Fruit fly (Drosophila melanogaster) whole organism, wandering third instar larva: ENCODE measurements around the gene Prm.

Source experiments
- Abd-B ChIP-seq: fragments of >200 bp; optimal IDR thresholded peaks from 2 replicates; lab custom pipeline; 2017; ENCODE audit warnings: missing biosample characterization, missing genetic modification characterization
- CG32264 ChIP-seq: fragments of 200-800 bp; sonication (Bioruptor generic); optimal IDR thresholded peaks from 2 replicates; lab custom pipeline; 2016; ENCODE audit warnings: missing biosample characterization, missing genetic modification characterization
- CG9705 ChIP-seq: fragments of 200-800 bp; sonication (Bioruptor generic); optimal IDR thresholded peaks from 2 replicates; lab custom pipeline; 2018; ENCODE audit warnings: missing biosample characterization, mild to moderate bottlenecking, missing genetic modification characterization
- CrebA ChIP-seq: fragments of 200-800 bp; sonication (Bioruptor generic); optimal IDR thresholded peaks from 2 replicates; lab custom pipeline; 2016; ENCODE audit warnings: missing biosample characterization, mild to moderate bottlenecking, missing genetic modification characterization, borderline replicate concordance
- Dfd ChIP-seq: fragments of >200 bp; optimal IDR thresholded peaks from 2 replicates; lab custom pipeline; 2017; ENCODE audit warnings: missing biosample characterization, missing genetic modification characterization
- Dif ChIP-seq: fragments of 200-275, 200-300 bp; sonication (Bioruptor generic); optimal IDR thresholded peaks from 2 replicates; lab custom pipeline; 2018; ENCODE audit warnings: missing biosample characterization, missing genetic modification characterization; ENCODE audit not compliant: partially characterized antibody
- GATAd ChIP-seq: sonication (Bioruptor generic); optimal IDR thresholded peaks from 2 replicates; lab custom pipeline; 2016; ENCODE audit warnings: missing biosample characterization, missing genetic modification characterization
- HLH106 ChIP-seq: fragments of 200-800 bp; optimal IDR thresholded peaks from 3 replicates; lab custom pipeline; 2019; ENCODE audit warnings: missing biosample characterization, mild to moderate bottlenecking, missing genetic modification characterization, moderate library complexity
- Hnf4 ChIP-seq: fragments of 200-800 bp; sonication (Bioruptor generic); optimal IDR thresholded peaks from 2 replicates; lab custom pipeline; 2016; ENCODE audit warnings: missing biosample characterization, mild to moderate bottlenecking, missing genetic modification characterization
- Hr78 ChIP-seq: fragments of >200 bp; optimal IDR thresholded peaks from 2 replicates; lab custom pipeline; 2017; ENCODE audit warnings: missing biosample characterization, missing genetic modification characterization
- Hr83 ChIP-seq: fragments of 200-300 bp; sonication (Bioruptor generic); optimal IDR thresholded peaks from 2 replicates; lab custom pipeline; 2016; ENCODE audit warnings: missing biosample characterization, mild to moderate bottlenecking, missing genetic modification characterization, moderate library complexity; ENCODE audit not compliant: poor library complexity, severe bottlenecking
- Jra ChIP-seq: sonication (Bioruptor generic); optimal IDR thresholded peaks from 2 replicates; lab custom pipeline; 2016; ENCODE audit warnings: missing biosample characterization, missing genetic modification characterization
- Mio ChIP-seq: sonication (Bioruptor generic); optimal IDR thresholded peaks from 2 replicates; lab custom pipeline; 2016; ENCODE audit warnings: missing biosample characterization, missing genetic modification characterization
- Myc ChIP-seq: fragments of >200 bp; optimal IDR thresholded peaks from 2 replicates; lab custom pipeline; 2017
- N ChIP-seq: fragments of >200 bp; optimal IDR thresholded peaks from 2 replicates; lab custom pipeline; 2018; ENCODE audit warnings: missing biosample characterization, missing external identifiers, missing genetic modification characterization
- OdsH ChIP-seq: fragments of 200-800 bp; sonication (Bioruptor generic); optimal IDR thresholded peaks from 2 replicates; lab custom pipeline; 2016; ENCODE audit warnings: missing biosample characterization, mild to moderate bottlenecking, missing genetic modification characterization
- Rel ChIP-seq, 2 experiments: fragments of 200-800 bp; sonication (Bioruptor generic) in 1 of 2; optimal IDR thresholded peaks; 2 replicates in 1 of 2; 3 replicates in 1 of 2; lab custom pipeline; 2016 to 2019; ENCODE audit warnings: mild to moderate bottlenecking in 2 of 2, missing biosample characterization in 2 of 2, missing genetic modification characterization in 2 of 2, moderate library complexity in 1 of 2
- Sp1 ChIP-seq: fragments of 200-800 bp; sonication (Bioruptor generic); optimal IDR thresholded peaks from 3 replicates; lab custom pipeline; 2019; ENCODE audit warnings: missing biosample characterization, mild to moderate bottlenecking, missing genetic modification characterization, moderate library complexity
- Vsx2 ChIP-seq: fragments of 200-300, 225-300 bp; sonication (Bioruptor generic); optimal IDR thresholded peaks from 2 replicates; lab custom pipeline; 2018; ENCODE audit warnings: missing biosample characterization, missing genetic modification characterization; ENCODE audit not compliant: partially characterized antibody
- br ChIP-seq: fragments of 200-800 bp; sonication (Bioruptor generic); optimal IDR thresholded peaks from 2 replicates; lab custom pipeline; 2016; ENCODE audit warnings: missing biosample characterization, missing genetic modification characterization
- brk ChIP-seq: fragments of 200-800 bp; sonication (Bioruptor generic); optimal IDR thresholded peaks from 2 replicates; lab custom pipeline; 2016; ENCODE audit warnings: missing biosample characterization, mild to moderate bottlenecking, missing genetic modification characterization
- dl ChIP-seq, 2 experiments: fragments of 175-275, 200-275 bp in 1 of 2; fragments of 200-275 bp in 1 of 2; sonication (Bioruptor generic); optimal IDR thresholded peaks; lab custom pipeline; 2018; ENCODE audit warnings: mild to moderate bottlenecking in 2 of 2, missing biosample characterization in 2 of 2, missing genetic modification characterization in 2 of 2, moderate library complexity in 2 of 2; ENCODE audit not compliant: partially characterized antibody in 2 of 2, insufficient read depth in 1 of 2
- dmrt93B ChIP-seq: fragments of 200-800 bp; sonication (Bioruptor generic); optimal IDR thresholded peaks from 2 replicates; lab custom pipeline; 2018; ENCODE audit warnings: missing biosample characterization, mild to moderate bottlenecking, missing genetic modification characterization
- dsf ChIP-seq: sonication (Bioruptor generic); optimal IDR thresholded peaks from 2 replicates; lab custom pipeline; 2016; ENCODE audit warnings: missing biosample characterization, missing genetic modification characterization, borderline replicate concordance
- ey ChIP-seq: fragments of 200-800 bp; sonication (Bioruptor generic); optimal IDR thresholded peaks from 2 replicates; lab custom pipeline; 2016; ENCODE audit warnings: missing biosample characterization, missing genetic modification characterization
- foxo ChIP-seq, 2 experiments: fragments of 200-800 bp; sonication (Bioruptor generic); optimal IDR thresholded peaks; 2 replicates in 1 of 2; 3 replicates in 1 of 2; lab custom pipeline; 2016 to 2017; ENCODE audit warnings: missing biosample characterization in 2 of 2, missing genetic modification characterization in 2 of 2
- fru ChIP-seq: fragments of 200-800 bp; sonication (Bioruptor generic); optimal IDR thresholded peaks from 3 replicates; lab custom pipeline; 2016; ENCODE audit warnings: missing biosample characterization, mild to moderate bottlenecking, missing genetic modification characterization
- h ChIP-seq: fragments of 200-800 bp; sonication (Bioruptor generic); optimal IDR thresholded peaks from 3 replicates; lab custom pipeline; 2016; ENCODE audit warnings: missing biosample characterization, mild to moderate bottlenecking, missing genetic modification characterization
- jim ChIP-seq: fragments of 175-275, 200-325 bp; sonication (Bioruptor generic); optimal IDR thresholded peaks from 2 replicates; lab custom pipeline; 2016; ENCODE audit warnings: missing biosample characterization, mild to moderate bottlenecking, missing genetic modification characterization
- lola ChIP-seq: fragments of >200 bp; optimal IDR thresholded peaks from 2 replicates; lab custom pipeline; 2017; ENCODE audit warnings: missing biosample characterization, missing genetic modification characterization
- pan ChIP-seq: fragments of >200 bp; optimal IDR thresholded peaks from 2 replicates; lab custom pipeline; 2017
- psq ChIP-seq: fragments of 200-800 bp; sonication (Bioruptor generic); optimal IDR thresholded peaks from 3 replicates; lab custom pipeline; 2017; ENCODE audit warnings: missing biosample characterization, mild to moderate bottlenecking, missing genetic modification characterization, moderate library complexity
- rgr ChIP-seq: fragments of 200-800 bp; sonication (Bioruptor generic); optimal IDR thresholded peaks from 3 replicates; lab custom pipeline; 2016; ENCODE audit warnings: missing biosample characterization, mild to moderate bottlenecking, missing genetic modification characterization
- sage ChIP-seq: fragments of 200-800 bp; sonication (Bioruptor generic); optimal IDR thresholded peaks from 2 replicates; lab custom pipeline; 2016; ENCODE audit warnings: missing biosample characterization, mild to moderate bottlenecking, missing genetic modification characterization
- sv ChIP-seq: fragments of 200-800 bp; sonication (Bioruptor generic); optimal IDR thresholded peaks from 3 replicates; lab custom pipeline; 2016; ENCODE audit warnings: missing biosample characterization, missing genetic modification characterization
- tai ChIP-seq: sonication (Bioruptor generic); optimal IDR thresholded peaks from 2 replicates; lab custom pipeline; 2016; ENCODE audit warnings: missing biosample characterization, missing genetic modification characterization
- usp ChIP-seq: fragments of >200 bp; optimal IDR thresholded peaks from 2 replicates; lab custom pipeline; 2017; ENCODE audit warnings: missing biosample characterization, missing genetic modification characterization
- woc ChIP-seq: sonication (Bioruptor generic); optimal IDR thresholded peaks from 2 replicates; lab custom pipeline; 2016; ENCODE audit warnings: missing biosample characterization, mild to moderate bottlenecking, missing genetic modification characterization

Gene Prm

DNA sequence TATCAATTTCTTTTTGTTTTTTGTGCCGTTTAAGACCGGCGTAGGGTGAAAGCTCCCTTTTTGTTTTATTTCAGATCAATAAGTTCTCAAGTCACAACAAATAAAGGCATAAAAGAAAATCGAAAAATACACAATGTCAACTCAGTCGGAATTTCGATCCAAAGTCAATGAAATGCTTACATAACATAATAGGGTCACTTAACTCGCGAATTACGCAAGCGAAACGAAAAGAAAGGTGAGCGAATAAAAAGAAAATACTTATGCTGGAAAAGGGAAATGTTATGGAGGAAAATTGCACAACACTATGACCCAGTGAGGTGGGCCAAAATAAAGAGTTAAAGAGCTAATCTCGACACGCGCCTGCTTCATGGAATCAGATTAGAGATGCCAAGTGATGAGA lies 49.2 kb downstream of the Prm start:
- no peak for TF ChIP-seq HLH106
- no peak for TF ChIP-seq dmrt93B (GFP tag; lab: Kevin White, UChicago)
- TF ChIP-seq Myc (lab: Kevin White, UChicago) = no peak

DNA sequence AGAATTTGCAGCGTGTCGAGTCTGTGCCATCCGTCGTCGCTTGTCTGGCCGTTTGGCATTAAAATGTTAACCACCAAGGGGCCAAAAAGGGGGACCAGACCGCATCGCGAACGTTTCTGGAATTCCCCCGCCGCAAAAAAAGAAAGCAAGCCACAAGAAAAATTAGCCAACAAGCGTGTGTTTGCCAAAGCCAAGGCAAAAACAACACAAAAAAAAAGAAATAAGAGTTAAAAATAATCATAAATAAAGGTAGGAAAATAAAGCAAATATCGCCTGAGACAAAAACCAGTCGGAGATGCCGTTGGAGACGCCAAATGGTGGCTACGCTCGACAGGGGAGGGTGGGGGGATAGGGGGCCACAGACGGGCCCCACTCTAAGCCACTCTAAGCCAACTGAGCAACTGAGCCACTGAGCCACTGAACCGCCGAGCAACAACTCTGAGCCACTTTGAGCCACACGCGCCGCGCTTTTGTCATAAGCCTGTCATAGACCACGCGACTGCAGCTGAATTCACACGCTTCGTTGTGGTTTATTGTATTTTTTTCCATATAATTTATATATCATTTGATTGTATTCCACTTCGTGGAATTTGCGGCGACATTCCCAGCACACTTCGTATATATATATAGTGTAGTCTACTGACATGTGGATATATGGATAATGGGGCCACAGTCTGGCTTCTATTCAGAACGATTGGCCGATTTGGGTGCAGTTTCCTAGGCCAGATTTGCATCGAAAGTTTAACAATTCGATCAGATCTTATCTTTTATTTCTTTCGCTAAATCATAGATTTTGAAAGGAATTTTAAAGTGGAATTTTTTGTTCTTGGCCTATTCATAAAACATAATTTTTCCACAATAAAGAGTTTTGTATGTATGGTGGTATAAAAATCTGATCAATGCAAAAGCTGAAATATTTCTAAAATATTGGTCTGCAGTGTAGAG lies 51.3 kb downstream of the Prm start:
- TF ChIP-seq lola (GFP tag; lab: Kevin White, UChicago) (no peak), Vsx2 (GFP tag; lab: Kevin White, UChicago) (no peak), Rel (GFP tag; optimal IDR thresholded peaks at IDR 0.05; lab: Kevin White, UChicago) (no peak), Rel (tag; optimal IDR thresholded peaks at IDR 0.05; lab: Kevin White, UChicago) (peak; percentile 69)
- TF ChIP-seq, all 38 proteins: peak for 1

DNA sequence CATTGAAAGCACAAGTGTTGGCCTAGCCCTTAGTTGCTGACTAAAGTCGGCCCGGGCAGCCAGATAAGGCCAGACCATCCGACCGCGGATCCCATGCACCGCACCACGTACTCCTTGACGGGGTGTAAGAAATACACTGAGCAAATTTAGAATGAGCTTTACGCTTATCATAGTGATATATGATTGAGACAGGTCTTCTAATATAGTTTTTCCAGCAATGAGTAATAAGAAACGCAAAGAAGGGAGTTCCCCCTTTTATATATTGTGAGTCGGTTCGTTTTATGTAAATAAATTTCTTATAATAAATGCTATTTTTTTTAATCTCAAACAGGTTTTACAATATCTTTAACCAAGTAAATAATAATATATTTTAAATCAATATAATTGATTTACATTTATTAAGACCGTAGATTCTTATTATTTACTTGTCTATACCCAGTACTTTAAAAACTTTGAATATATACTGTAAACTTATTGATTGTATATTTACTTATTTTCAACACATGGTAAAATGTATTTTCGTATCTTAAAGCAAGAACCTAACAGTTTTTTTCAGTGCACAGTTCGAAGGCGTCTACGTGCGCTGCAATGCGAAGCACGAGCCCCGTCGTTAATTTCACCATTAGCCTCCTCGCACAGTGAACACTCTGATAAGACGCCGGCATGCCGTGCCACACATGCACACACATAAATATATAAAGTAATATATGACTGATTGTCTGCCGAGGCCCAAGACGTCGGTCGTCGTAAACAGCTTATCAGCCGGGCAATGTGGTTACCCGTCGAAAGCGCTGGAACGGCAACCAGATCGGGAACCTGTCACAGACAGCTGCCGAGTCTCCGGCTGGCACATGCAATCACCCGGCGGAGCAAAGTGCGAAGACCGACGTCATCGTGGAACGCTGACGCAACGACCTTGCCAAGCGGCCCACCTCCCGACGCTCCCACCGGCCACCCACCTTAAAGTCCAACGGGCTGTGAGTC lies 52.9 kb downstream of the Prm start:
- TF ChIP-seq Abd-B (GFP tag; lab: Kevin White, UChicago) (no peak), fru (peak; percentile 31), jim (GFP tag; lab: Kevin White, UChicago) (no peak), sage (GFP tag; lab: Kevin White, UChicago) (peak; percentile 37), sv (GFP tag; lab: Kevin White, UChicago) (no peak), Mio (GFP tag; lab: Kevin White, UChicago) (no peak), foxo (GFP tag; optimal IDR thresholded peaks at IDR 0.05; lab: Kevin White, UChicago) (peak in 1 of 2 experiments; percentile 75), dsf (no peak), ey (GFP tag; lab: Kevin White, UChicago) (peak; percentile 27), rgr (GFP tag; lab: Kevin White, UChicago) (peak; percentile 42), psq (peak; percentile 77), Hr83 (GFP tag; lab: Kevin White, UChicago) (peak; percentile 64), woc (GFP tag; lab: Kevin White, UChicago) (peak; percentile 31), OdsH (peak; percentile 45), Vsx2 (GFP tag; lab: Kevin White, UChicago) (no peak), CG9705 (GFP tag; lab: Kevin White, UChicago) (no peak), lola (GFP tag; lab: Kevin White, UChicago) (no peak), tai (GFP tag; lab: Kevin White, UChicago) (peak; percentile 22), Sp1 (peak; percentile 64), Dif (GFP tag; lab: Kevin White, UChicago) (no peak), Hnf4 (peak; percentile 81), brk (GFP tag; lab: Kevin White, UChicago) (peak; percentile 34), HLH106 (peak; percentile 65), CrebA (GFP tag; lab: Kevin White, UChicago) (peak; percentile 86), h (peak; percentile 86), GATAd (no peak), Dfd (no peak), Myc (lab: Kevin White, UChicago) (no peak), CG32264 (GFP tag; lab: Kevin White, UChicago) (no peak), N (no peak), Rel (GFP tag; optimal IDR thresholded peaks at IDR 0.05; lab: Kevin White, UChicago) (peak; percentile 65), Rel (tag; optimal IDR thresholded peaks at IDR 0.05; lab: Kevin White, UChicago) (peak; percentile 97), dl (GFP tag; optimal IDR thresholded peaks at IDR 0.05; lab: Kevin White, UChicago; ENCODE audit: insufficient read depth in 1 of 2, partially characterized antibody in 2 of 2) (peak in 1 of 2 experiments; percentile 37), Jra (no peak), pan (lab: Kevin White, UChicago) (no peak), usp (no peak), br (GFP tag; lab: Kevin White, UChicago) (peak; percentile 10), dmrt93B (GFP tag; lab: Kevin White, UChicago) (peak; percentile 55), Hr78 (GFP tag; lab: Kevin White, UChicago) (no peak)
